Worm (Caenorhabditis elegans): ENCODE results near the gene Y75B8A.44.

ce11 chrIII:12198135-12198534 is 3.8 kb downstream of the Y75B8A.44 start:
- TF ChIP-seq dao-5 (tag; optimal IDR thresholded peaks at IDR 0.05) (no peak), him-1 (tag; optimal IDR thresholded peaks at IDR 0.05) (no peak)
